Worm (Caenorhabditis elegans): ENCODE data around the gene R155.5.

Gene R155.5

ce11 chrIII:1925048-1925537 lies 45.2 kb downstream of the R155.5 start (continued):
- no peak for TF ChIP-seq ces-1 (GFP tag; optimal IDR thresholded peaks at IDR 0.05)
- TF ChIP-seq zip-4 (GFP tag; optimal IDR thresholded peaks at IDR 0.05): peak; percentile 70
- peak; percentile 84 for TF ChIP-seq zag-1 (tag; optimal IDR thresholded peaks at IDR 0.05)
- peak; percentile 98 for TF ChIP-seq snu-23 (GFP tag; optimal IDR thresholded peaks at IDR 0.05)
- peak; percentile 70 for TF ChIP-seq fkh-4 (tag; optimal IDR thresholded peaks at IDR 0.05; ENCODE audit: borderline replicate concordance)
- TF ChIP-seq pag-3 (tag; optimal IDR thresholded peaks at IDR 0.05; ENCODE audit: borderline replicate concordance, insufficient read depth): no peak
- TF ChIP-seq hlh-17 (GFP tag; optimal IDR thresholded peaks at IDR 0.05; ENCODE audit: borderline replicate concordance): no peak
- TF ChIP-seq ceh-90 (tag; optimal IDR thresholded peaks at IDR 0.05): no peak
- TF ChIP-seq nhr-11 (tag; optimal IDR thresholded peaks at IDR 0.05): peak; percentile 95
- peak; percentile 99 for TF ChIP-seq irx-1 (tag; optimal IDR thresholded peaks at IDR 0.05)
- TF ChIP-seq nhr-85 (tag): peak; percentile 100
- peak; percentile 94 for TF ChIP-seq xbp-1 (tag; optimal IDR thresholded peaks at IDR 0.05)
- TF ChIP-seq mef-2 (tag; optimal IDR thresholded peaks at IDR 0.05): peak; percentile 93
- TF ChIP-seq efl-3 (GFP tag; optimal IDR thresholded peaks at IDR 0.05): peak; percentile 86
- peak; percentile 61 for TF ChIP-seq nhr-28 (tag; optimal IDR thresholded peaks at IDR 0.05)
- TF ChIP-seq mdl-1 (tag; optimal IDR thresholded peaks at IDR 0.05): peak; percentile 75 to 96
- no peak for TF ChIP-seq Y116A8C.19 (tag; optimal IDR thresholded peaks at IDR 0.05; ENCODE audit: borderline replicate concordance)
- peak; percentile 79 for TF ChIP-seq isw-1 (GFP tag; IDR thresholded peaks at IDR 0.05)
- TF ChIP-seq C34B4.2 (tag; optimal IDR thresholded peaks at IDR 0.05): peak; percentile 47
- TF ChIP-seq fkh-10 (GFP tag; optimal IDR thresholded peaks at IDR 0.05): peak; percentile 94
- TF ChIP-seq mab-9 (GFP tag; IDR thresholded peaks at IDR 0.05): peak; percentile 88
- peak; percentile 100 for TF ChIP-seq nhr-20 (tag; optimal IDR thresholded peaks at IDR 0.05)
- TF ChIP-seq pqm-1 (tag; optimal IDR thresholded peaks at IDR 0.05): peak; percentile 94
- peak; percentile 68 to 87 for TF ChIP-seq lin-35 (GFP tag; optimal IDR thresholded peaks at IDR 0.05)
- TF ChIP-seq swsn-7 (tag; optimal IDR thresholded peaks at IDR 0.05): peak; percentile 98
- TF ChIP-seq elt-3 (tag; optimal IDR thresholded peaks at IDR 0.05): peak in 4 of 6 experiments; percentile 51 to 95 (median 72)
- TF ChIP-seq sptf-1 (tag; optimal IDR thresholded peaks at IDR 0.05): no peak
- TF ChIP-seq ztf-11 (tag; optimal IDR thresholded peaks at IDR 0.05): peak in 1 of 2 experiments; percentile 89
- TF ChIP-seq unc-86 (tag; optimal IDR thresholded peaks at IDR 0.05): peak; percentile 99
- peak; percentile 91 for TF ChIP-seq ceh-88 (GFP tag; IDR thresholded peaks at IDR 0.05)
- TF ChIP-seq lin-15B (tag; optimal IDR thresholded peaks at IDR 0.05): peak; percentile 40
- peak; percentile 85 for TF ChIP-seq aly-2 (tag; optimal IDR thresholded peaks at IDR 0.05)
- TF ChIP-seq nhr-237 (tag; optimal IDR thresholded peaks at IDR 0.05): peak; percentile 79
- no peak for TF ChIP-seq alr-1 (tag; optimal IDR thresholded peaks at IDR 0.05; ENCODE audit: borderline replicate concordance)
- peak; percentile 30 for TF ChIP-seq ama-1 (optimal IDR thresholded peaks at IDR 0.05)
- TF ChIP-seq ztf-4 (tag; optimal IDR thresholded peaks at IDR 0.05): peak; percentile 94
- peak; percentile 64 to 71 (median 70) for TF ChIP-seq dpl-1 (GFP tag; optimal IDR thresholded peaks at IDR 0.05)
- TF ChIP-seq egl-27 (tag; optimal IDR thresholded peaks at IDR 0.05): peak; percentile 95 to 99
- TF ChIP-seq nhr-84 (tag; optimal IDR thresholded peaks at IDR 0.05): no peak
- peak; percentile 99 for TF ChIP-seq elt-2 (tag; optimal IDR thresholded peaks at IDR 0.05)
- peak; percentile 92 for TF ChIP-seq fos-1 (tag; optimal IDR thresholded peaks at IDR 0.05)
- TF ChIP-seq nhr-77 (tag; optimal IDR thresholded peaks at IDR 0.05): peak; percentile 92
- TF ChIP-seq rnt-1 (tag; optimal IDR thresholded peaks at IDR 0.05): peak; percentile 94
- TF ChIP-seq nhr-71 (tag; optimal IDR thresholded peaks at IDR 0.05): peak; percentile 100
- TF ChIP-seq vab-15 (tag; optimal IDR thresholded peaks at IDR 0.05): peak; percentile 71
- TF ChIP-seq blmp-1 (tag; optimal IDR thresholded peaks at IDR 0.05): peak; percentile 96
- TF ChIP-seq nhr-19 (GFP tag; conservative IDR thresholded peaks at IDR 0.05): peak; percentile 98
- TF ChIP-seq lin-14 (GFP tag; optimal IDR thresholded peaks at IDR 0.05): peak; percentile 100
- TF ChIP-seq ceh-63 (GFP tag; optimal IDR thresholded peaks at IDR 0.05): no peak
- TF ChIP-seq hlh-4 (tag; optimal IDR thresholded peaks at IDR 0.05): peak; percentile 1
- TF ChIP-seq nhr-12 (tag; optimal IDR thresholded peaks at IDR 0.05): peak; percentile 6
- TF ChIP-seq tbx-2 (tag; optimal IDR thresholded peaks at IDR 0.05): peak; percentile 99
